Fruit fly (Drosophila melanogaster): Measurements from ENCODE around the gene Rbsn-5.

- no peak for TF ChIP-seq kah (GFP tag; optimal IDR thresholded peaks at IDR 0.05)
- TF ChIP-seq Kr (GFP tag; optimal IDR thresholded peaks at IDR 0.05): no peak
- TF ChIP-seq fu2 (GFP tag; optimal IDR thresholded peaks at IDR 0.05): no peak
- no peak for TF ChIP-seq CG8388 (GFP tag; optimal IDR thresholded peaks at IDR 0.05)
- no peak for TF ChIP-seq CG10147 (GFP tag; optimal IDR thresholded peaks at IDR 0.05)
Observed at dm6 chr2L:8202569-8202968, 42.9 kb downstream of the Rbsn-5 start.

All from whole organism, embryonic.